Worm (Caenorhabditis elegans) whole organism, mixed stage, embryonic: Measurements from ENCODE around the gene T12A7.10.

Experiments used
- blmp-1 ChIP-seq: fragments of 150-350 bp; optimal IDR thresholded peaks from 2 replicates; lab custom pipeline; 2014; ENCODE audit warnings: missing biosample characterization, missing genetic modification characterization
- ces-1 ChIP-seq: fragments of 150-350 bp; optimal IDR thresholded peaks from 2 replicates; lab custom pipeline; 2014; ENCODE audit warnings: missing biosample characterization, missing genetic modification reagents, missing genetic modification characterization
- elt-1 ChIP-seq: sonication (generic microtip); optimal IDR thresholded peaks from 2 replicates; lab custom pipeline; 2017; ENCODE audit warnings: missing genetic modification characterization, mild to moderate bottlenecking, missing compliant biosample characterization, antibody characterized with exemption, moderate library complexity, borderline replicate concordance; ENCODE audit not compliant: insufficient read depth
- elt-3 ChIP-seq: fragments of 150-350 bp; optimal IDR thresholded peaks from 2 replicates; lab custom pipeline; 2014; ENCODE audit warnings: missing biosample characterization, missing genetic modification characterization
- hlh-1 ChIP-seq: fragments of 150-350 bp; optimal IDR thresholded peaks from 2 replicates; lab custom pipeline; 2014; ENCODE audit warnings: missing biosample characterization, missing genetic modification reagents, missing genetic modification characterization
- lin-13 ChIP-seq: fragments of 150-350 bp; optimal IDR thresholded peaks from 2 replicates; lab custom pipeline; 2014; ENCODE audit warnings: missing biosample characterization, missing genetic modification characterization
- mep-1 ChIP-seq: fragments of 150-350 bp; optimal IDR thresholded peaks from 2 replicates; lab custom pipeline; 2017; ENCODE audit warnings: missing biosample characterization, missing genetic modification reagents, missing genetic modification characterization, inconsistent platforms
- nhr-28 ChIP-seq: fragments of 150-350 bp; optimal IDR thresholded peaks from 2 replicates; lab custom pipeline; 2014; ENCODE audit warnings: missing biosample characterization, missing genetic modification characterization
- pha-4 ChIP-seq: fragments of 150-350 bp; optimal IDR thresholded peaks from 2 replicates; lab custom pipeline; 2018; ENCODE audit warnings: missing biosample characterization, missing genetic modification reagents, missing genetic modification characterization
- snpc-4 ChIP-seq: fragments of 150-350 bp; optimal IDR thresholded peaks from 2 replicates; lab custom pipeline; 2014; ENCODE audit warnings: missing biosample characterization, missing genetic modification characterization
- unc-39 ChIP-seq: fragments of 150-350 bp; optimal IDR thresholded peaks from 2 replicates; lab custom pipeline; 2014; ENCODE audit warnings: missing biosample characterization, missing genetic modification characterization
- ztf-11 ChIP-seq: fragments of 150-350 bp; optimal IDR thresholded peaks from 2 replicates; lab custom pipeline; 2014; ENCODE audit warnings: missing biosample characterization, missing genetic modification characterization

DNA sequence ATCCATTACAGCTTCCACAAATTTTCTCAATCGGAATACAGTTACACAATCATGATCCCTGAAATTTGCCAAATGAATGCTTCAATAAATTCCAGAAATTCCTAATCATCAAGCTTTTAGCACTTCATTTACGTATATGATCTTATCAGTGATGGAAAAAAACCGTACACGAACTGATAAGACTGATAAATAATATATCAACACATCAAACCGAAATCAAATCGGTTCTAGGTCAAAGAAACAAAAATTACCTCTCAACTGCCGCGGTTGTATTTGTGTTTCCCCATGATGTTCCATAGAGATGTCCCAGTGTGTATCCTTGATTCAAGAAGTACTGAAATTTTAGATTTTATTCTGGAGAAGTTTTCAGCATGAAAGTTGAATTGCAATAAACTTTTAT, 16.2 kb upstream of the T12A7.10 start:
- TF ChIP-seq lin-13 (no peak), snpc-4 (tag; lab: Kevin White, UChicago) (no peak), elt-3 (no peak), pha-4 (tag; lab: Kevin White, UChicago) (no peak), ztf-11 (tag; lab: Kevin White, UChicago) (no peak), mep-1 (tag; lab: Kevin White, UChicago) (no peak), elt-1 (tag; lab: Kevin White, UChicago) (no peak), nhr-28 (tag; lab: Kevin White, UChicago) (no peak), hlh-1 (tag; lab: Kevin White, UChicago) (no peak), ces-1 (GFP tag; lab: Kevin White, UChicago) (no peak), unc-39 (tag; lab: Kevin White, UChicago) (no peak), blmp-1 (tag; lab: Kevin White, UChicago) (no peak)
